Fruit fly (Drosophila melanogaster) S2 (cell line): ENCODE results near the gene CG15170.

Source experiments
- CG8478 ChIP-seq: fragments of >200 bp; optimal IDR thresholded peaks from 2 replicates; lab custom pipeline; 2018
- CTCF ChIP-seq, 2 experiments: fragments of >200 bp; optimal IDR thresholded peaks; 2 replicates each; lab custom pipeline; 2018

CG15170 gene

DNA sequence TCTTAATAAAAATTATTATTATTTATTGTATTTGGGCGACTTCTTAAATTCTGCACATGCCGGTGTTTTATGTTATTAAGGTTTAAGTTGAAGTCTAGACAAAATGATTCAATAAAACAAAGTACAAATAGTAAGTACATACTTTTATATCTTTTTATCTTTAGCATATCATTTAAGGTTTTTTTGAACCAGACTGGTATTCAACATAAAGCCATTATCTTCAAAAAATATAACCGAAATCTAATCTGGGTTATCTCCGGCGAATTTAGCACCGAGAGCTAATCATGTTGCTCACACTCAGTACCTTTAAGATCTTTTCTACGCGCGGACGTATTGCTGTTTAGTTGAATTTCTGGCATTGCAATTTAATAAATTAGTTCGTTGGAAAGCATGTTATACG is 7.1 kb upstream of the CG15170 start, which contains the start of gene CG31792:
Gene CG31792 (plus strand): TSS at position 301 of the 400 bp plus-strand sequence.
- TF ChIP-seq CG8478 (lab: Kevin White, UChicago) = no peak
- no peak for TF ChIP-seq CTCF (optimal IDR thresholded peaks at IDR 0.05; lab: Kevin White, UChicago)

DNA sequence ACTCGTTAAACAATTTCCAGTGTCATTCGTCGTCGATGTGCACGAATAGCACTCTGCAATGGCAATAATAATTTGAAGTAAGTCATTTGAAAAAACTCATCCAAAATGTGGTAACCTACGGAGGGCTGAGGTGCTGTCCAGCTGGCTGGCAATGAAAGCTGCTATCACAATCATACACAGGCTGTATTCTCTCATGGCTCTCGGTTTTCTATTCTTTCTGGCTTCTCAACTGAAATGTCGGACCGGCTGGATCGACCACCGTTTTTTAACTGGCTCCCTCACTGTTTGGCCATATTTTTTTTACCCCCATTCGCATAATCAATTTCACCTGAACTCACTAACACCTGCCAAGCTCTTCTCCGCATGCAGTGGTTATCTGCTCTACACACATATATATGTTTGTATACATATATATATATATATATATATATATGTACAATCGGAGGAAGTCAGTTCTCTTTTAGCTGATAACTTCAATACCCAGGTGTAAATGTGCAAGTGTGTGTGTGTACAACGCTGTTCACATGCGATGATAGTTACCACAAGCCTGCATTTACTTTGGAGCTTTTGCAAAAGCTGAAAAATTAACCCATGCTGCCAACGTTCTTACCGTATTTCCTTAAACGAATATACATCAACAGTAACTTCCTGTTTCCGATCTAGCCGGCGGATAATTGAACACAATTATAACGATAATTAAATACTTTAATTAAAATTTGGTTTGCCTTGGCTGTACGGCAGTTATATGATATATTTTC is 5.8 kb upstream of the CG15170 start, which contains the start of gene CG10650:
Gene CG10650 (minus strand): TSS at position 275 of the 758 bp plus-strand sequence.
- TF ChIP-seq CTCF (optimal IDR thresholded peaks at IDR 0.05; lab: Kevin White, UChicago) (no peak), CG8478 (lab: Kevin White, UChicago) (no peak)

DNA sequence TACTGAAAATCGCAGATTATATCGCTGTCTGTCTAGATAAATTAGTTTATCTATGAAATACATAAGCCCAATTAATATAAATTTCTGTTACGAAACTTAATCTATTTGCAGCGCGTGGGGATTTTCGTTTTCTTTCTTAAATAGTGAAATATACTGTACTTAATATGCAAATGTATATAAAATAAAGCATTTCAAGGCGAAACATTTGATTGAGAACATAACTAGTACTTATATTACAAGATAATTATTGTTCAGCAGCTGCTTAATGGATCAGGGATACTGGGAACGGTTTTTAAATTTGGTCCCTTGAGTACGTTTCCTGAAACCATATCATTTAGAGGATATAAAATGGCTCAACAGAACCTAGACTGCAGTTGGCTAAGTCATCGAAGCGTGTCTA is 2.2 kb upstream of the CG15170 start, which contains the start of gene CG46465:
Gene CG46465 (plus strand): TSS at position 301 of the 400 bp plus-strand sequence.
- no peak for TF ChIP-seq CG8478 (lab: Kevin White, UChicago)
- TF ChIP-seq CTCF (optimal IDR thresholded peaks at IDR 0.05; lab: Kevin White, UChicago) = no peak

DNA sequence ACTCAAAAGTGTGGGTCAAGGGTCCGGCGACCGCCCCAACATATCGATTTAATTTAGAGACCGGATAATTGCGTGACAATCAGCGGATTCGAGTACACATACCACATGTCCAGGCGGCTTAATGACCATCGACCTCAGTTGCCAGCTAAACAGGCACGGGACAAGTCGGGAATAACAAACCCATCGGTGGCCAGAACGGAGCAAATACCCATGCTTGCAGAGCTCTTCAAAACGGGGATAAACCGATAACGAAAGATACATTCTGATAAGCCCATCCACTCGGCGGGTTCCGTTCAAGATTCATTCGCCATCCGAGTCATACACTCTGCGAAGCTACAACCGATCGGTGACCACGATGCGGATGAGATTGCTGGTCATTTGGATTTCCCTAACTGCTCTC is 687 bp upstream of the CG15170 start, which contains the start of gene CG15169:
Gene CG15169 (plus strand): TSS at position 301 of the 400 bp plus-strand sequence.
- TF ChIP-seq CG8478 (lab: Kevin White, UChicago) = no peak
- no peak for TF ChIP-seq CTCF (optimal IDR thresholded peaks at IDR 0.05; lab: Kevin White, UChicago)

DNA sequence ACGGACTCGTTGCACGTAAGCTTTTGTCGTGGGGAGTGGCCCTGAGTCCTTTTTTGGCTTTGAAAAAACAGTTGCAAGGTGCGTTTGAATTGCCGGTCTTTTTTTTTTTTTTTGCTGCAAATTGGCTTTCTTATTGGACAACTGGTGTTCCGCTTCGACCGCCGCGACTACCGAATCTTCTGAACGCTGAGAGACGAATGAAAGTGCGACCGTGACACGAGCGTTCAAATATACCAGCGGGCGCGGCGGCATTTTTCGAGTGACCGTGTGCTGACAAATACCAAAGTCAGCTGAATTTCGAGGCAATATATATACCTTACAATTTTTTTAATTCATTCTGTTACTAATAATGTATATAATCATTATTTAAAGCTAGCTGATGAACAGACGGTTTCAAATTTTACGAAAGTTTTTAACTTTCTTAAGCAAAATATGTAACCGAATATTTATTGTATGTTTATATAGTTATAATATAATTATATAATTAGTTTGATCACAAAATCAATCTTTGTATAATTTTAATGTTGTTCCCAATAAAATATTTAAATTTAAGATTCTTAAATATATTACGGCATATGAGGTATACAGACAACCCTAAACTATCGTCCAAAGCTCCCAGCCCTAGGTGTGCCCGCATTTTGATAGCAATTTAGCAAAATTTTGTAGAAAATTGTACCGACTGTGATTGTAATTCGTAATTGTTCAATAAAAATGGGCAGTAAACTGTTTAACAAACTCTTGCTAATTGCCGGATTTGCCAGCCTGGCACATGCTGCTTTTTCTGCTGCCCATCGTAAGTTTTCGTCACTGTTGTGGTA is 2.7 kb downstream of the CG15170 start, which contains the start of the genes Swip-1 and EMC5:
Gene Swip-1 (minus strand): TSS at position 203 of the 818 bp plus-strand sequence.
Gene EMC5 (plus strand): TSS at position 630 of the 818 bp plus-strand sequence.
- TF ChIP-seq CTCF (optimal IDR thresholded peaks at IDR 0.05; lab: Kevin White, UChicago) (no peak), CG8478 (lab: Kevin White, UChicago) (no peak)

DNA sequence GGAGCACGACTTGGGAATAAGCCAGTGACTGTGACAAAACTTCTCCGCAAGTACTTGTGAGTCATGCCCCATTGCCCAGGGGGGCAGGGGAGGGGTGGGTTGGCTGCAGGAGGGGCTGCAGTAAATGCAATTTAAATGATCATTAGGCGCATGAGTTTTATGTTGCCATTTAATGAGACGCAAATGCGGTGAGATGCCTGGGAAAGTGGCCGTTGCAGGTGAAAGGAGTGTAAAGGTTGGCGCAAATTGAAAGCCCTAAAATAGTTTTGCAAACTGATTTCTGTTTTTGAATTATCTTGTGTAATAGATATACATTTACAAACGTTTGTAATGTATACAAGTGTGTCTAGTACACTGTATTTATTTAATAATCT is 3.9 kb downstream of the CG15170 start:
- TF ChIP-seq CG8478 (lab: Kevin White, UChicago) = no peak
- no peak for TF ChIP-seq CTCF (optimal IDR thresholded peaks at IDR 0.05; lab: Kevin White, UChicago)

DNA sequence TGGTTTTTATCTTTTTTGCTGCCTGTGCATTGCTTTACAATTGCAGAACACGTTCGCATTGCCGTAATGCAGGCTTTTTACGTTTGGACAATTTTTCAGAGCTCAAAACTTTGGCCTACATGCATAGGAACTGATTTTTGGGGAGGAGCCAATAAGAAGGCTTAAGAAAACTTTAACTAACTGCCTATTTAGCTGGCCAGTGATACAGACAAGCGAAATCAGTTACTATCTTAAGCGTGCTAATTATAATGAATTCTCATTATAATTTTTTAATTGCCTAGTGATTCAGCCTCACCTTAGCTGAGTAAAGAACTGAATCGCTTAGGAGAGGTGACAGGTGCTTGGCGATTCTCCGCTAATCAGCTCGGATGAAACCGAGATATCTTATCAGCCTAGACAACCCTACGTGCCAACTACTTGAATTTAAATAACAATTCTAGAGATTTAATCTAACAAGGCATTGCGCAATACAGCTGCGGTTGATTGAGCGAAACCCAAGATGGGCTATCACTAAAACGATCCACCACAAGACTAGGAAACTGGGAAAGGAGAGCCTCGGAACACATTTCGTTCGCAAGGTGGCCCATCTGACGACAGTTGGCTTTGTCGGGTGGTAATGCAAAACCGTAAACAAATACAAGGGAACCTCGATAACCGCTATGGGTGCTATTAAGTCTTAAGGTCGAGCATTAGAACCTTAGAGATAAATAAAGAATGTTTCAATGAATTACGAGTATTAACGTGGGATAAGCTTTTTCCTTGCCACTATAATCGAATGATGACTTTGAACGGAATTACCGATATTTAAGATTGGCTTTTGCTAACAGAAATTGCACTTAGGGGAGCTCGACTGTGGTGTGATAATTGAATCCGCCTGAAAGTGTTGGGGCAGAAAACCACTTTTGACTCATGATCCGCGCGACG is 4.6 kb downstream of the CG15170 start:
- no peak for TF ChIP-seq CG8478 (lab: Kevin White, UChicago)

DNA sequence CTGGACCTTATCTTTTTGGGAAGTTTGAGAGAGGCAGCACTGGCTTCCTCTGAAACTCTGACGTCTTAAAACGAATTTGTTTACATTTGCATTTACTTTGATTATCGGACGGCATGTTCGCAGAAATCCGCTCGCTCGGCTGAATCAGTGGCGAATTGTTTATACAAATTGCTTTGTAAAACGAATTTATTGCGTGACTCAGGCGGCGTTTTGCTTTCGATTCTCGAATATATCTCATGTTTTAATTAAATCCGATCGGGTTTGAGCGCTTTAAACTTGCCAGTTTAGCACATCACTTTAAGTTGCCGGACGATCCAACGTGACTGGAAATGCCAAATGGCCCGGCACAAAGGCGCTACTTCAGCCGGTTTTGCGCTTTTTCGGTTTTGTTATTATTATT is 5.9 kb downstream of the CG15170 start:
- TF ChIP-seq CG8478 (lab: Kevin White, UChicago) = no peak
- no peak for TF ChIP-seq CTCF (optimal IDR thresholded peaks at IDR 0.05; lab: Kevin White, UChicago)

DNA sequence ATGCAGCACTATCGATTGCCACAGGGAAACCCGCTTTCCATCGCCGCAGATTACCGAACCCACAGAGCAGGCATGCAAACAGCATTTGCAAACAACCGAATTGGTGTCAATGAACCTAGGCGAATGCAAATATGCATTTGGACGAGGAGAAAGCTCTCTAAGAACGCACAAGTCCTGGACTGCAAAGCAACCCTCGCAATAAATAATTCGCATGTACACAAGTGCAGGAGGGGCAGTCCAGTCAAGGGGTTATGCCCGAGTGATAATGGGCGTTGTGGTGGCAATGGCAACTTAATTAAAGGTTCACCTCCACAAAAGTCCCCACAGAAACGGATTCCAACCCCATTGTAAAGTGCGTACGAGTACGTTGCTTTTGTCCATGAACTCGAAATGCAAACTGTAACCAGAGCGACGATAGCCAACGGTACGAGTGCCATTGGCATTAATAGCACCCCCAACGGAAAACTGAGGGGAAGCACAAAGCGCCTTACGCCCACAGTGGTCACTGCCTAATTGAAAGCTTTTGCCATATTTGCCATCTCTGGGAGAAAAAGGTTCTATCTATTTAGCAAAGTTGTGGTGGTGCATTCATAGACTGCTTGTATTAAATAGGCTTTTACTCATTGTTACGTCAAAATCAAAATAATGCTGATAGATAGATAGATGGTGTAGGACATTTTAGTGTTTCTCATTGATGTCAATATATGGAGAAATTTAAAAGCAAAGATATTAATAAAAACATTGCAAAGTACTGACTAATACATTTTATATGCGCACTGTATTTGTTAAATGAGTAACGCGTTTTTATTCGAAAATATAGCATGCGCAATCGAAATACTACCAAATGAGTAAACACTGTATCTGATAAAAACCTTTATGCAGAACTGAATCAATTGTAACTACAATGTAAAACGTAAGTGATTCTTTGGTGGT is 6.9 kb downstream of the CG15170 start:
- TF ChIP-seq CG8478 (lab: Kevin White, UChicago) = no peak
- TF ChIP-seq CTCF (optimal IDR thresholded peaks at IDR 0.05; lab: Kevin White, UChicago) = no peak

DNA sequence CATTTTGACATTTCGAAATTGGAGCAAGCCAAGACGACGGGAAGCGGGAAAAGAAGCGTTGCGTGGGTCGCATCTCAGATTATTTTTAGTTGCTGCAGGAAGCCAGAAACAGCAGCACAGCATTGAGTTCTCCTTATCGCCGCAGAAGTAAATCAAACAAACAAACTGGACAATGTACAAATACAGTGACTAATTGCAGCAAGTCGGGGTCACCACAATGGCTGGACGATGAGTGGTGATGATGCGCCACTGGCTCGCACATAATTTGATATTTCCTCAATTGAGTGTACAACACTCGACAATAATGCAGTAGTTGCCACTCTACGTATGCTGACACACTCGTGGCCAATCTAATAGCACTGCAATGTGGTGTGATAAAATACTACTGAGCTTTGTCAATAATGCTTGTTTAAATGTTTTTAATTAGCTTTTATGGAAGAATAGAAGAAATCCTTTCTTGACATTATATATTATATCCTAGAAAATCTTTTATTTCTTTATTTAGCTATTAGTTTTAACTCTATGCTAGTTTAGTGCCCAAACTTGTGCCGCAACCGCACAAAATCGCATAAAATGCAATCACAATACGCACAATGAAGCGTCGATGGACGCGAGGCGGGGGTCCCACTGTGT is 8.0 kb downstream of the CG15170 start:
- no peak for TF ChIP-seq CTCF (optimal IDR thresholded peaks at IDR 0.05; lab: Kevin White, UChicago)
- no peak for TF ChIP-seq CG8478 (lab: Kevin White, UChicago)

DNA sequence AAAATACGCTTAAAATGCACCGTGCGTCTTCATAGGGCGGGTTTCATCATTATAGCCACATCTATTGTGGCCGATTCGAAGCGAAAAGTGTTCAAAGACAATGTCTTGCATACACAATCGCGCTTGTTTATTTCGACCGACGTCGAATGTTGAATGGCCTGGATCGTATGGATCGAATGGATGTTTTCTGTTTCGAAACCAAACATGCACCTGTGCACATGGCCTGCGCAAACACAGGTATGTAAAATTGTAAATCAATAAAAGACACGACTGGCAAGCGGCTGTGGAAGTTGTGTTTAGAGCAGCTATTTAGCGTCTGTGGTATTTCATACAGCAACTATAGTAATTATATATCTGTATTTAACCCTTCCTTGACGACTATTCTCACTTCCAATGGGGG is 8.5 kb downstream of the CG15170 start:
- TF ChIP-seq CG8478 (lab: Kevin White, UChicago) (no peak), CTCF (optimal IDR thresholded peaks at IDR 0.05; lab: Kevin White, UChicago) (no peak)

DNA sequence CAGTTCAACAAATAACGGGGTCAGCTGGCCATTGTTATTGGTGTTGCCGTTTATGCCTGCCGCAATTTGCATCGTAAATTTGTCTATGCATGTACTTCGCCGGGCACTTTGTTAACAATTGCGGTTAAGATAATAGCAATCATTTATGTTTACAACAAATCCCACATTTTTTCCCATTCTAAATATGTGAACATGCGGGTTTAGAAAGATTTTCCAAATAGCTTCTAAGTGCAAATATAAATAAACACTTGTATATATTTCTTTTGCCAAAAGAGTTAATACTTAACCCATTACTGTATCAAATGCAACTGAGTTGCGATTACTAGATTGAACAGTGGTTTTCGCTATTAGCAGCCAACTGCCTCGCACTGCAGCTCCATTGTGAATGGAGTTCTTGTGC is 9.1 kb downstream of the CG15170 start:
- TF ChIP-seq CG8478 (lab: Kevin White, UChicago) = no peak
- TF ChIP-seq CTCF (optimal IDR thresholded peaks at IDR 0.05; lab: Kevin White, UChicago) = no peak
